Fruit fly (Drosophila melanogaster): ENCODE results near the gene CG3225.

Gene CG3225

dm6 chr2L:4822258-4822657 lies 4.2 kb upstream of the CG3225 start:
- no peak for TF ChIP-seq dati (GFP tag; IDR thresholded peaks at IDR 0.05)
- TF ChIP-seq hbn (GFP tag; IDR thresholded peaks at IDR 0.05; ENCODE audit: partially characterized antibody) = no peak
- no peak for TF ChIP-seq Pdp1 (GFP tag; optimal IDR thresholded peaks at IDR 0.05)
- no peak for TF ChIP-seq rib (GFP tag; IDR thresholded peaks at IDR 0.05)
- no peak for TF ChIP-seq mld (GFP tag; IDR thresholded peaks at IDR 0.05; ENCODE audit: partially characterized antibody)
- no peak for TF ChIP-seq otp (GFP tag; IDR thresholded peaks at IDR 0.05)
- peak; percentile 36; the same call in 1 of the 2 replicates for TF ChIP-seq CG11696 (GFP tag; IDR thresholded peaks at IDR 0.05)
- no peak for TF ChIP-seq ken (GFP tag; IDR thresholded peaks at IDR 0.05)
- no peak for TF ChIP-seq CG13894 (tag; optimal IDR thresholded peaks at IDR 0.05)
- TF ChIP-seq zfh1 (GFP tag; IDR thresholded peaks at IDR 0.05) = peak; percentile 16; the same call in 1 of the 3 replicates
- no peak for TF ChIP-seq tio (GFP tag; optimal IDR thresholded peaks at IDR 0.05)
- TF ChIP-seq CG17385 (GFP tag; optimal IDR thresholded peaks at IDR 0.05) = peak; percentile 59
- TF ChIP-seq bcd (GFP tag; optimal IDR thresholded peaks at IDR 0.05) = no peak
- TF ChIP-seq dpn (GFP tag; optimal IDR thresholded peaks at IDR 0.05) = no peak
- no peak for TF ChIP-seq CG10565 (GFP tag; optimal IDR thresholded peaks at IDR 0.05)
- TF ChIP-seq crol (GFP tag; IDR thresholded peaks at IDR 0.05) = 0 out of 2 replicates have a peak, but pooled peaks have one; percentile 40
- no peak for TF ChIP-seq knrl (GFP tag; IDR thresholded peaks at IDR 0.05; ENCODE audit: partially characterized antibody)
- peak; percentile 67 for TF ChIP-seq p53 (GFP tag; optimal IDR thresholded peaks at IDR 0.05)
- TF ChIP-seq CG13624 (GFP tag; optimal IDR thresholded peaks at IDR 0.05) = no peak
- no peak for TF ChIP-seq zen (tag; optimal IDR thresholded peaks at IDR 0.05)
- no peak for TF ChIP-seq TFAM (GFP tag; optimal IDR thresholded peaks at IDR 0.05)
- no peak for TF ChIP-seq CkIIα-i1 (GFP tag; IDR thresholded peaks at IDR 0.05)
- TF ChIP-seq pros (GFP tag; optimal IDR thresholded peaks at IDR 0.05) = no peak
- TF ChIP-seq Antp (GFP tag; optimal IDR thresholded peaks at IDR 0.05) = no peak
- TF ChIP-seq cg (GFP tag; optimal IDR thresholded peaks at IDR 0.05) = peak; percentile 25
- no peak for TF ChIP-seq CG32767 (GFP tag; IDR thresholded peaks at IDR 0.05)
- TF ChIP-seq CG12299 (tag; optimal IDR thresholded peaks at IDR 0.05) = no peak
- TF ChIP-seq H15 (GFP tag; IDR thresholded peaks at IDR 0.05) = peak; percentile 25; the same call in 1 of the 3 replicates
- no peak for TF ChIP-seq BEAF-32 (GFP tag; optimal IDR thresholded peaks at IDR 0.05)
- TF ChIP-seq CG4404 (GFP tag; IDR thresholded peaks at IDR 0.05) = no peak
- no peak for TF ChIP-seq so (GFP tag; IDR thresholded peaks at IDR 0.05)
- no peak for TF ChIP-seq CG9727 (GFP tag; optimal IDR thresholded peaks at IDR 0.05)
- no peak for TF ChIP-seq salm (tag; optimal IDR thresholded peaks at IDR 0.05)
- no peak for TF ChIP-seq zen2 (GFP tag; IDR thresholded peaks at IDR 0.05; ENCODE audit: partially characterized antibody)
- no peak for TF ChIP-seq CG12769 (tag; optimal IDR thresholded peaks at IDR 0.05)

DNA sequence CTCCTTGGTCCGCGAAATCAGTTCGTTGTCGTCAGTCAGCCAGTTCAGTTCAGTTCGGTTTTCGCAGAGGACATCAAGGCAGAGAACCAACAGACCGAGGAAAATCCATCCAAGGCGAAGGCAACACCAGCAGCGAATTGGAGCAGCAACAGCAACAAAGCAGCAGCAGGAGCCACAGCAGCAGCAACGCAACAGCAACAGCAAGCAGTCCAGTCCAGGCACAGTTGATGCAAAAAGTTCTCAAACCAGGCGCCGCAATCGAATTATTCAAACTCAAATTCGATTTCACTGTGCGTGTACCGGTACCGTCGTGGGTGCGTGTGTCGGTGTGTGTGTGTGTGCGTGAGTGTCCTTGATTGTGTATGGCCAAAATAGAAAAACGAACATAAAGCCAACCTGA lies 3.7 kb upstream of the CG3225 start, which contains the start of gene CG15628:
CG15628 (plus strand) TSS at position 18 of the 400 bp plus-strand sequence.
- TF ChIP-seq CG5180 (GFP tag; optimal IDR thresholded peaks at IDR 0.05) (no peak), h (optimal IDR thresholded peaks at IDR 0.05) (no peak), HLH4C (GFP tag; IDR thresholded peaks at IDR 0.05; ENCODE audit: partially characterized antibody) (no peak), gsb (GFP tag; IDR thresholded peaks at IDR 0.05) (0 out of 2 replicates have a peak, but pooled peaks have one; percentile 1), Six4 (GFP tag; optimal IDR thresholded peaks at IDR 0.05) (no peak), tup (GFP tag; optimal IDR thresholded peaks at IDR 0.05) (no peak), NFAT (GFP tag; IDR thresholded peaks at IDR 0.05) (no peak), odd (GFP tag; optimal IDR thresholded peaks at IDR 0.05) (no peak), Ptx1 (GFP tag; IDR thresholded peaks at IDR 0.05) (no peak), D (optimal IDR thresholded peaks at IDR 0.05) (peak; percentile 41), D (GFP tag; optimal IDR thresholded peaks at IDR 0.05) (no peak), psq (GFP tag; optimal IDR thresholded peaks at IDR 0.05) (no peak), fd3F (GFP tag; optimal IDR thresholded peaks at IDR 0.05) (no peak), CG15696 (tag; optimal IDR thresholded peaks at IDR 0.05) (no peak), exex (tag; optimal IDR thresholded peaks at IDR 0.05) (no peak), CG12659 (GFP tag; optimal IDR thresholded peaks at IDR 0.05) (no peak), CG4404 (GFP tag; IDR thresholded peaks at IDR 0.05) (no peak), pb (GFP tag; optimal IDR thresholded peaks at IDR 0.05) (no peak), CG10959 (GFP tag; IDR thresholded peaks at IDR 0.05) (no peak), H2.0 (GFP tag; IDR thresholded peaks at IDR 0.05) (no peak)

Measured in whole organism, embryonic.